Fruit fly (Drosophila melanogaster): ENCODE data around the gene CG15531.

DNA sequence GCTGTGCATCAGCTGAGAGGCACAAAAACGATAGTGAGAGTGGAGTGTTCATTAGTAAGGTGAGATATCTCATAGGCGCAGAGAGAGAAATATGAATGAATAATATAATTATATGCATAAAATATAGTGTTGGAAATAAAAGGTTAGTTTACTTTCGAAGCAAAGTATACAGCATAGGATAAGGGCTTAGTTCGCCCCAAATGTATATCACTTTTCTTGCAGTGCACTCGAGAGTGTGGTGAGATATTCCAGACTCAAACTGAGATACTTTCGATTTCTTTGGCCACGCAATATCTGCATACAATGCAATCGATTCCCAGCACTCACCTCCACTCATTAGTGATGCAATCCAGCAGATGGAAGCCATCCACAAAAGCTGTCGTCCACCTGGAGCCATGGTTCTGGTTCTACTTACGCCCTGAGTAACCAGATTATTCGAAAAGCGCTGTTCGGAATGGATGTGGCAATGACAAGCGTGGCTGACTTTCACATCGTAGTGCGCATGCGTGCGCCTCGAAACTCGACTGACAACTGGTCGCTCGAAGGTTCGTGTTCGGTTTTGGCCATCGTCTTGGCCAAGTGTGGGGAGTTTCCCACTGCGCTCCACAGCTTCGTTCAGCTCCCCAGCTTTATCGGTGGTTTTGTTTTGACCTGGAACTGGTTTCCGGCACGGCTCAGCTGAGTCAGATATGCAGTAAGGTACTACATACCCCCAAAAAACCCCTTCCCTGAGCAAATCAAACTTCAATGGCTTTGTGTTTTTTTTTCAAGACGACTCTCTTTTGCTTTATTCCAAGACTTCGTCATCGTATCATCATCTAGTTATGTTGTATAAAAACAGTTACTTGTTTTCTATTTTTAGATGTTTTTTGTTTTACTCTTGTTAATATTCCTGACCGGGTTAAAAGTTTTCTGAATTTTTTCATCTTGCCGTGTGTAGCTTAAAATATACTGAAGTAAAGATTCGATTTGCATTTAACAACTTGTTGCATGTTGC, 25.1 kb downstream of the CG15531 start, which contains the start of gene Rsod:
- no peak for TF ChIP-seq h (optimal IDR thresholded peaks at IDR 0.05)
- TF ChIP-seq ttk (optimal IDR thresholded peaks at IDR 0.05): no peak
- TF ChIP-seq Sin3A (optimal IDR thresholded peaks at IDR 0.05): no peak
- no peak for TF ChIP-seq psq (optimal IDR thresholded peaks at IDR 0.05)
- TF ChIP-seq Myc (optimal IDR thresholded peaks at IDR 0.05): no peak
- no peak for TF ChIP-seq insv (optimal IDR thresholded peaks at IDR 0.05)
